Fruit fly (Drosophila melanogaster): Measurements from ENCODE around the gene Nhe3.

Gene Nhe3

DNA sequence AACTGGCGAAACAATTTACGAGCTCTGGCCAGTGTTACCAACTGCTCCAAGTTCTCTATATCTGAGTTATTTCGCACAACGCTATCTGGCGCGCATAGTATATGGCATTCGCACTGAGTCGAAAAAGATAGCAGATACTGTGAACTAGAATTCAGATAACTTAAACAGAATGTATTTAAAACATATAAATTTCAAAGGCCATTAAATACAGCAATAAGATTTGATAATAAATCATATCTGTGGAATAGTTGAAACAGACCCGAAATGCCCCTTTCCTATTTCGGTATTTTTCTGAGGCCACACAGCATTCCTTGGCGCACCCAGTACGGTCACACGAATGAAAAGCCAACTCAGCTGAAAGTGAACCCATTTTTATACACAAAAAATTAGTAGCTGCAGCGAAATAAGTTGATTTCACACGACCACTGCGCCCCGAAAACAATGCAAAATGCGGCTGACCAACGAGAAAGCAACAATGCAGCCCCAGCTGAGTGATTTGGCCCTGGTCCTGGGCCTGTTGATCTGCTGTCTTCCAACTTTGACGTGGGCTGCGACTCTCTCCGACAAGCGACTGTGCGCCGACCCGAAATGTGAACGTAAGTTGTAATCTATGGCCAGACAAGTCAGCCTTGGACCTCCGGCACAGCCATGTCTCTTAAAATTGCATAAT lies 34.9 kb downstream of the Nhe3 start, which contains the start of the genes CG31635 and Tango1 (continued):
- TF ChIP-seq Sin3A (optimal IDR thresholded peaks at IDR 0.05) = peak; percentile 98
- peak; percentile 30 for TF ChIP-seq CG30403 (GFP tag; optimal IDR thresholded peaks at IDR 0.05)
- TF ChIP-seq lmd (GFP tag; IDR thresholded peaks at IDR 0.05) = no peak; the same call in 1 of the 2 replicates
- TF ChIP-seq Dll (GFP tag; IDR thresholded peaks at IDR 0.05; ENCODE audit: partially characterized antibody) = 0 out of 4 replicates have a peak, but pooled peaks have one; percentile 20
- 0 out of 3 replicates have a peak, but pooled peaks have one; percentile 22 for TF ChIP-seq dysf (GFP tag; IDR thresholded peaks at IDR 0.05)
- TF ChIP-seq stwl (tag; optimal IDR thresholded peaks at IDR 0.05) = peak; percentile 66
- TF ChIP-seq H2.0 (GFP tag; IDR thresholded peaks at IDR 0.05) = no peak
- peak; percentile 9 for TF ChIP-seq gro (GFP tag; optimal IDR thresholded peaks at IDR 0.05)
- peak; percentile 75 for TF ChIP-seq Ets97D (GFP tag; optimal IDR thresholded peaks at IDR 0.05)
- TF ChIP-seq seq (GFP tag; IDR thresholded peaks at IDR 0.05) = no peak
- peak; percentile 34 for TF ChIP-seq Fer1 (GFP tag; optimal IDR thresholded peaks at IDR 0.05)
- peak; percentile 72 for TF ChIP-seq Deaf1 (tag; optimal IDR thresholded peaks at IDR 0.05)
- peak; percentile 24 for TF ChIP-seq jumu (GFP tag; optimal IDR thresholded peaks at IDR 0.05)
- TF ChIP-seq Ada2b (GFP tag; IDR thresholded peaks at IDR 0.05) = no peak
- TF ChIP-seq CG17385 (GFP tag; optimal IDR thresholded peaks at IDR 0.05) = no peak
- no peak for TF ChIP-seq CG13123 (GFP tag; optimal IDR thresholded peaks at IDR 0.05)
- TF ChIP-seq ato (GFP tag; IDR thresholded peaks at IDR 0.05; ENCODE audit: partially characterized antibody) = no peak
- peak; percentile 18 for TF ChIP-seq CG15601 (tag; optimal IDR thresholded peaks at IDR 0.05)
- TF ChIP-seq CG13775 (GFP tag; optimal IDR thresholded peaks at IDR 0.05) = peak; percentile 10
- TF ChIP-seq CG32767 (GFP tag; IDR thresholded peaks at IDR 0.05) = no peak
- TF ChIP-seq ssp (GFP tag; IDR thresholded peaks at IDR 0.05) = peak; percentile 95
- no peak for TF ChIP-seq CG16813 (GFP tag; IDR thresholded peaks at IDR 0.05; ENCODE audit: partially characterized antibody)
- TF ChIP-seq CG9797 (GFP tag; optimal IDR thresholded peaks at IDR 0.05) = peak; percentile 97
- peak; percentile 81 for TF ChIP-seq CG14710 (tag; optimal IDR thresholded peaks at IDR 0.05)
- TF ChIP-seq CG13287 (GFP tag; IDR thresholded peaks at IDR 0.05; ENCODE audit: partially characterized antibody) = peak; percentile 24; the same call in 1 of the 2 replicates
- TF ChIP-seq scrt (GFP tag; optimal IDR thresholded peaks at IDR 0.05) = no peak
- TF ChIP-seq Xrp1 (GFP tag; IDR thresholded peaks at IDR 0.05) = 0 out of 2 replicates have a peak, but pooled peaks have one; percentile 24
- TF ChIP-seq CG10267 (tag; optimal IDR thresholded peaks at IDR 0.05) = peak; percentile 66
- TF ChIP-seq lilli (GFP tag; optimal IDR thresholded peaks at IDR 0.05) = peak; percentile 14
- peak; percentile 2 for TF ChIP-seq CG12744 (GFP tag; optimal IDR thresholded peaks at IDR 0.05)
- TF ChIP-seq phol (tag; optimal IDR thresholded peaks at IDR 0.05) = peak; percentile 61
- TF ChIP-seq CG13424 (tag; optimal IDR thresholded peaks at IDR 0.05) = peak; percentile 7
- no peak for TF ChIP-seq danr (GFP tag; IDR thresholded peaks at IDR 0.05)
- 0 out of 2 replicates have a peak, but pooled peaks have one; percentile 25 for TF ChIP-seq Atf6 (GFP tag; IDR thresholded peaks at IDR 0.05)
- no peak for TF ChIP-seq CG17612 (GFP tag; IDR thresholded peaks at IDR 0.05)
- peak; percentile 19; the same call in 1 of the 2 replicates for TF ChIP-seq E2f1 (GFP tag; IDR thresholded peaks at IDR 0.05)
- TF ChIP-seq MESR4 (GFP tag; optimal IDR thresholded peaks at IDR 0.05) = peak; percentile 89
- TF ChIP-seq CG17186 (GFP tag; optimal IDR thresholded peaks at IDR 0.05) = peak; percentile 92
- TF ChIP-seq Opbp (GFP tag; IDR thresholded peaks at IDR 0.05; ENCODE audit: partially characterized antibody) = 0 out of 3 replicates have a peak, but pooled peaks have one; percentile 33
- TF ChIP-seq crp (GFP tag; optimal IDR thresholded peaks at IDR 0.05) = peak in 1 of 2 experiments; percentile 72
- peak; percentile 82 for TF ChIP-seq CG17802 (tag; optimal IDR thresholded peaks at IDR 0.05)
- TF ChIP-seq CG15479 (GFP tag; optimal IDR thresholded peaks at IDR 0.05) = peak; percentile 31
- TF ChIP-seq CG17829 (tag; optimal IDR thresholded peaks at IDR 0.05) = peak; percentile 57
- TF ChIP-seq CG8290 (GFP tag; optimal IDR thresholded peaks at IDR 0.05) = peak; percentile 24
- TF ChIP-seq CG8290 (tag; optimal IDR thresholded peaks at IDR 0.05) = no peak
- TF ChIP-seq Ptx1 (GFP tag; IDR thresholded peaks at IDR 0.05) = peak; percentile 46; the same call in 1 of the 2 replicates
- TF ChIP-seq nerfin-1 (tag; optimal IDR thresholded peaks at IDR 0.05) = peak; percentile 46
- no peak for TF ChIP-seq Dref (GFP tag; IDR thresholded peaks at IDR 0.05)
- TF ChIP-seq CHES-1-like (GFP tag; optimal IDR thresholded peaks at IDR 0.05) = peak; percentile 20
